Worm (Caenorhabditis elegans): ENCODE results near the gene glb-1.

glb-1 gene

ce11 chrIII:8888956-8889355, 34.1 kb downstream of the glb-1 start, which contains the start of gene ZK637.14 (continued):
- no peak for TF ChIP-seq hrde-1 (tag; optimal IDR thresholded peaks at IDR 0.05; ENCODE audit: borderline replicate concordance)
- no peak for TF ChIP-seq egl-44 (GFP tag; IDR thresholded peaks at IDR 0.05)
- no peak for TF ChIP-seq F10E7.11 (tag; optimal IDR thresholded peaks at IDR 0.05)
- peak; percentile 1 for TF ChIP-seq lin-40 (tag; optimal IDR thresholded peaks at IDR 0.05)
- no peak for TF ChIP-seq zim-3 (tag; optimal IDR thresholded peaks at IDR 0.05)
- TF ChIP-seq ztf-26 (tag; optimal IDR thresholded peaks at IDR 0.05) = no peak
- TF ChIP-seq ztf-22 (GFP tag; optimal IDR thresholded peaks at IDR 0.05) = no peak
- TF ChIP-seq nfya-1 (tag; optimal IDR thresholded peaks at IDR 0.05; ENCODE audit: borderline replicate concordance, insufficient read depth) = no peak
- TF ChIP-seq nhr-80 (tag; optimal IDR thresholded peaks at IDR 0.05) = peak; percentile 20
- no peak for TF ChIP-seq cebp-1 (GFP tag; IDR thresholded peaks at IDR 0.05)
- TF ChIP-seq cebp-1 (tag; optimal IDR thresholded peaks at IDR 0.05) = peak; percentile 66
- no peak for TF ChIP-seq sptf-2 (GFP tag; optimal IDR thresholded peaks at IDR 0.05)
- TF ChIP-seq ceh-58 (GFP tag; IDR thresholded peaks at IDR 0.05) = no peak
- TF ChIP-seq let-607 (tag; optimal IDR thresholded peaks at IDR 0.05) = no peak
- no peak for TF ChIP-seq ztf-6 (GFP tag; IDR thresholded peaks at IDR 0.05)
- no peak for TF ChIP-seq die-1 (tag; optimal IDR thresholded peaks at IDR 0.05)

DNA sequence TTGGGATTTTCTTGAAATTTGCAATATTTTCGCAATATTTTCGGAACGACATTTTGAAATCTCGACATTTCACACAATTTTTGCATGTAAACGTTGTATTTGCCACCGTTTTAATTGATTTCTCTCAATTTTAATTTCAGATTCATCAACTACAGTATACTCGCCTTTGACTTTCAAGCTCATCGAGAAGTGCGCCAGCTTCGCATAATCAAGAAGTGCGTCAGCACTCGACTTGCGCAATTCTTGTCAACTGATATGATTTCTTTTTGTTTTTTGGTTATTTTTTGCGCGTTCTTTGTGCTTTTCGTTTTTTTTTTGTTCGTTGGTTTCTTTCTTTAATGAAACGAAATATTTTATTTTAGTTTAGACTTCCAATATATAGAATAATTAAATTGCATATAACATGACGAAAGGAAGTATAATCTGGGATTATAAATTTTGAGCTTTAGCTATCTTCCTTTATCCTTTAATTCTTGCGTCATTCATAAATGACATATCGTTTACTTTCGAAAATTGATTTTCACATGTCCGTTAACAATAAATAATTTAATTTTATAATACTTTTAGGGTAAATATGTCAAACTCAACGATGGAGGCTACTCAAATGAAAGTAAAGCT, 35.8 kb downstream of the glb-1 start, which contains the start of gene famh-136:
Gene famh-136 (plus strand): TSS at position 568 of the 618 bp plus-strand sequence.
- TF ChIP-seq lin-35 (GFP tag; optimal IDR thresholded peaks at IDR 0.05) (peak in 2 of 3 experiments; percentile 9 to 83), ztf-26 (tag; optimal IDR thresholded peaks at IDR 0.05) (peak; percentile 79), ztf-6 (GFP tag; IDR thresholded peaks at IDR 0.05) (no peak), hmg-20 (GFP tag; IDR thresholded peaks at IDR 0.05) (no peak), pbrm-1 (GFP tag; IDR thresholded peaks at IDR 0.05) (peak; percentile 87; the same call in 1 of the 2 replicates), dpff-1 (tag; optimal IDR thresholded peaks at IDR 0.05) (no peak), Y53G8AR.9 (GFP tag; conservative IDR thresholded peaks at IDR 0.05) (peak; percentile 93), D2030.7 (GFP tag; IDR thresholded peaks at IDR 0.05) (no peak), Y53F4B.3 (GFP tag; IDR thresholded peaks at IDR 0.05) (no peak), madf-10 (tag; optimal IDR thresholded peaks at IDR 0.05) (peak; percentile 54), mxl-1 (tag; optimal IDR thresholded peaks at IDR 0.05) (no peak), F55B11.4 (tag; optimal IDR thresholded peaks at IDR 0.05; ENCODE audit: borderline replicate concordance, insufficient read depth) (no peak), F57C9.4 (tag; optimal IDR thresholded peaks at IDR 0.05) (no peak), nhr-179 (tag; optimal IDR thresholded peaks at IDR 0.05) (no peak), pha-4 (tag; optimal IDR thresholded peaks at IDR 0.05) (peak; percentile 34), athp-1 (tag; optimal IDR thresholded peaks at IDR 0.05) (peak; percentile 12), F23B12.7 (tag; optimal IDR thresholded peaks at IDR 0.05; ENCODE audit: insufficient read depth) (peak; percentile 94), sptf-2 (GFP tag; optimal IDR thresholded peaks at IDR 0.05) (no peak), fkh-3 (tag; optimal IDR thresholded peaks at IDR 0.05) (no peak), F49E8.2 (tag; optimal IDR thresholded peaks at IDR 0.05; ENCODE audit: insufficient read depth) (no peak), K11D2.4 (GFP tag; IDR thresholded peaks at IDR 0.05) (peak; percentile 87), nhr-90 (tag; optimal IDR thresholded peaks at IDR 0.05) (no peak), Y79H2A.3 (GFP tag; conservative IDR thresholded peaks at IDR 0.05) (no peak), cebp-2 (GFP tag; IDR thresholded peaks at IDR 0.05) (0 out of 2 replicates have a peak, but pooled peaks have one; percentile 21), F10E7.11 (tag; optimal IDR thresholded peaks at IDR 0.05) (no peak), snpc-1.1 (tag; optimal IDR thresholded peaks at IDR 0.05; ENCODE audit: insufficient read depth) (peak; percentile 51), B0261.1 (tag; optimal IDR thresholded peaks at IDR 0.05) (no peak), ztf-25 (GFP tag; IDR thresholded peaks at IDR 0.05) (no peak), C17E4.6 (GFP tag; IDR thresholded peaks at IDR 0.05) (0 out of 2 replicates have a peak, but pooled peaks have one; percentile 26), T26A5.8 (tag; optimal IDR thresholded peaks at IDR 0.05) (no peak), mcd-1 (GFP tag; IDR thresholded peaks at IDR 0.05) (peak; percentile 86), egl-44 (GFP tag; IDR thresholded peaks at IDR 0.05) (peak; percentile 76; the same call in 1 of the 2 replicates), snpc-3.4 (tag; optimal IDR thresholded peaks at IDR 0.05) (peak; percentile 24), chd-7 (tag; optimal IDR thresholded peaks at IDR 0.05) (no peak)
